Fruit fly (Drosophila melanogaster) whole organism, wandering third instar larva: ENCODE data around the gene Ndc1.

ENCODE experiments used
- Abd-B ChIP-seq: fragments of >200 bp; optimal IDR thresholded peaks from 2 replicates; lab custom pipeline; 2017; ENCODE audit warnings: missing biosample characterization, missing genetic modification characterization
- CG32264 ChIP-seq: fragments of 200-800 bp; sonication (Bioruptor generic); optimal IDR thresholded peaks from 2 replicates; lab custom pipeline; 2016; ENCODE audit warnings: missing biosample characterization, missing genetic modification characterization
- CG9705 ChIP-seq: fragments of 200-800 bp; sonication (Bioruptor generic); optimal IDR thresholded peaks from 2 replicates; lab custom pipeline; 2018; ENCODE audit warnings: missing biosample characterization, mild to moderate bottlenecking, missing genetic modification characterization
- CrebA ChIP-seq: fragments of 200-800 bp; sonication (Bioruptor generic); optimal IDR thresholded peaks from 2 replicates; lab custom pipeline; 2016; ENCODE audit warnings: missing biosample characterization, mild to moderate bottlenecking, missing genetic modification characterization, borderline replicate concordance
- Dfd ChIP-seq: fragments of >200 bp; optimal IDR thresholded peaks from 2 replicates; lab custom pipeline; 2017; ENCODE audit warnings: missing biosample characterization, missing genetic modification characterization
- Dif ChIP-seq: fragments of 200-275, 200-300 bp; sonication (Bioruptor generic); optimal IDR thresholded peaks from 2 replicates; lab custom pipeline; 2018; ENCODE audit warnings: missing biosample characterization, missing genetic modification characterization; ENCODE audit not compliant: partially characterized antibody
- GATAd ChIP-seq: sonication (Bioruptor generic); optimal IDR thresholded peaks from 2 replicates; lab custom pipeline; 2016; ENCODE audit warnings: missing biosample characterization, missing genetic modification characterization
- HLH106 ChIP-seq: fragments of 200-800 bp; optimal IDR thresholded peaks from 3 replicates; lab custom pipeline; 2019; ENCODE audit warnings: missing biosample characterization, mild to moderate bottlenecking, missing genetic modification characterization, moderate library complexity
- Hnf4 ChIP-seq: fragments of 200-800 bp; sonication (Bioruptor generic); optimal IDR thresholded peaks from 2 replicates; lab custom pipeline; 2016; ENCODE audit warnings: missing biosample characterization, mild to moderate bottlenecking, missing genetic modification characterization
- Hr78 ChIP-seq: fragments of >200 bp; optimal IDR thresholded peaks from 2 replicates; lab custom pipeline; 2017; ENCODE audit warnings: missing biosample characterization, missing genetic modification characterization
- Hr83 ChIP-seq: fragments of 200-300 bp; sonication (Bioruptor generic); optimal IDR thresholded peaks from 2 replicates; lab custom pipeline; 2016; ENCODE audit warnings: missing biosample characterization, mild to moderate bottlenecking, missing genetic modification characterization, moderate library complexity; ENCODE audit not compliant: poor library complexity, severe bottlenecking
- Jra ChIP-seq: sonication (Bioruptor generic); optimal IDR thresholded peaks from 2 replicates; lab custom pipeline; 2016; ENCODE audit warnings: missing biosample characterization, missing genetic modification characterization
- Mio ChIP-seq: sonication (Bioruptor generic); optimal IDR thresholded peaks from 2 replicates; lab custom pipeline; 2016; ENCODE audit warnings: missing biosample characterization, missing genetic modification characterization
- Myc ChIP-seq: fragments of >200 bp; optimal IDR thresholded peaks from 2 replicates; lab custom pipeline; 2017
- N ChIP-seq: fragments of >200 bp; optimal IDR thresholded peaks from 2 replicates; lab custom pipeline; 2018; ENCODE audit warnings: missing biosample characterization, missing external identifiers, missing genetic modification characterization
- OdsH ChIP-seq: fragments of 200-800 bp; sonication (Bioruptor generic); optimal IDR thresholded peaks from 2 replicates; lab custom pipeline; 2016; ENCODE audit warnings: missing biosample characterization, mild to moderate bottlenecking, missing genetic modification characterization
- Rel ChIP-seq, 2 experiments: fragments of 200-800 bp; sonication (Bioruptor generic) in 1 of 2; optimal IDR thresholded peaks; 2 replicates in 1 of 2; 3 replicates in 1 of 2; lab custom pipeline; 2016 to 2019; ENCODE audit warnings: mild to moderate bottlenecking in 2 of 2, missing biosample characterization in 2 of 2, missing genetic modification characterization in 2 of 2, moderate library complexity in 1 of 2
- Sp1 ChIP-seq: fragments of 200-800 bp; sonication (Bioruptor generic); optimal IDR thresholded peaks from 3 replicates; lab custom pipeline; 2019; ENCODE audit warnings: missing biosample characterization, mild to moderate bottlenecking, missing genetic modification characterization, moderate library complexity
- Vsx2 ChIP-seq: fragments of 200-300, 225-300 bp; sonication (Bioruptor generic); optimal IDR thresholded peaks from 2 replicates; lab custom pipeline; 2018; ENCODE audit warnings: missing biosample characterization, missing genetic modification characterization; ENCODE audit not compliant: partially characterized antibody
- br ChIP-seq: fragments of 200-800 bp; sonication (Bioruptor generic); optimal IDR thresholded peaks from 2 replicates; lab custom pipeline; 2016; ENCODE audit warnings: missing biosample characterization, missing genetic modification characterization
- dl ChIP-seq, 2 experiments: fragments of 175-275, 200-275 bp in 1 of 2; fragments of 200-275 bp in 1 of 2; sonication (Bioruptor generic); optimal IDR thresholded peaks; lab custom pipeline; 2018; ENCODE audit warnings: mild to moderate bottlenecking in 2 of 2, missing biosample characterization in 2 of 2, missing genetic modification characterization in 2 of 2, moderate library complexity in 2 of 2; ENCODE audit not compliant: partially characterized antibody in 2 of 2, insufficient read depth in 1 of 2
- dmrt93B ChIP-seq: fragments of 200-800 bp; sonication (Bioruptor generic); optimal IDR thresholded peaks from 2 replicates; lab custom pipeline; 2018; ENCODE audit warnings: missing biosample characterization, mild to moderate bottlenecking, missing genetic modification characterization
- ey ChIP-seq: fragments of 200-800 bp; sonication (Bioruptor generic); optimal IDR thresholded peaks from 2 replicates; lab custom pipeline; 2016; ENCODE audit warnings: missing biosample characterization, missing genetic modification characterization
- foxo ChIP-seq, 2 experiments: fragments of 200-800 bp; sonication (Bioruptor generic); optimal IDR thresholded peaks; 2 replicates in 1 of 2; 3 replicates in 1 of 2; lab custom pipeline; 2016 to 2017; ENCODE audit warnings: missing biosample characterization in 2 of 2, missing genetic modification characterization in 2 of 2
- fru ChIP-seq: fragments of 200-800 bp; sonication (Bioruptor generic); optimal IDR thresholded peaks from 3 replicates; lab custom pipeline; 2016; ENCODE audit warnings: missing biosample characterization, mild to moderate bottlenecking, missing genetic modification characterization
- h ChIP-seq: fragments of 200-800 bp; sonication (Bioruptor generic); optimal IDR thresholded peaks from 3 replicates; lab custom pipeline; 2016; ENCODE audit warnings: missing biosample characterization, mild to moderate bottlenecking, missing genetic modification characterization
- lola ChIP-seq: fragments of >200 bp; optimal IDR thresholded peaks from 2 replicates; lab custom pipeline; 2017; ENCODE audit warnings: missing biosample characterization, missing genetic modification characterization
- pan ChIP-seq: fragments of >200 bp; optimal IDR thresholded peaks from 2 replicates; lab custom pipeline; 2017
- psq ChIP-seq: fragments of 200-800 bp; sonication (Bioruptor generic); optimal IDR thresholded peaks from 3 replicates; lab custom pipeline; 2017; ENCODE audit warnings: missing biosample characterization, mild to moderate bottlenecking, missing genetic modification characterization, moderate library complexity
- rgr ChIP-seq: fragments of 200-800 bp; sonication (Bioruptor generic); optimal IDR thresholded peaks from 3 replicates; lab custom pipeline; 2016; ENCODE audit warnings: missing biosample characterization, mild to moderate bottlenecking, missing genetic modification characterization
- sage ChIP-seq: fragments of 200-800 bp; sonication (Bioruptor generic); optimal IDR thresholded peaks from 2 replicates; lab custom pipeline; 2016; ENCODE audit warnings: missing biosample characterization, mild to moderate bottlenecking, missing genetic modification characterization
- sv ChIP-seq: fragments of 200-800 bp; sonication (Bioruptor generic); optimal IDR thresholded peaks from 3 replicates; lab custom pipeline; 2016; ENCODE audit warnings: missing biosample characterization, missing genetic modification characterization
- tai ChIP-seq: sonication (Bioruptor generic); optimal IDR thresholded peaks from 2 replicates; lab custom pipeline; 2016; ENCODE audit warnings: missing biosample characterization, missing genetic modification characterization
- usp ChIP-seq: fragments of >200 bp; optimal IDR thresholded peaks from 2 replicates; lab custom pipeline; 2017; ENCODE audit warnings: missing biosample characterization, missing genetic modification characterization
- woc ChIP-seq: sonication (Bioruptor generic); optimal IDR thresholded peaks from 2 replicates; lab custom pipeline; 2016; ENCODE audit warnings: missing biosample characterization, mild to moderate bottlenecking, missing genetic modification characterization

Gene Ndc1

DNA sequence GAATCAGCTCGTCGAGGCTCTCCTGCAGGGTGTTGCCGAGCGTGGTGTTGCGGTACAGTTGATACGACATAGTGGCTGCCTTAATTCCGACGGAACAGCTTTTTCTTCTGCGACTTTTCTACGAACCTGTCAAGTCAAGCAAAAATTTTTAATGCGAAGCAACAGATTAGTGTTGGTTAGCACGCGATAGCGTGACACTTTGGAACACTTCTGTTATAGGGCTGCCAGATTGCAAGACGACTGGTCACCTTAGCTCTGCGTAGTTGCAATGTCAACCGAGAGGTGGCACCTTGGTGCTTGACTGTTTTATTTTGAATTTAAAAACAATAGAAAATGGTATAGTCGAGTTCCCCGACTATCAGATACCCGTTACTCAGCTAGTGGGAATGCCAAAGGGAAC, 33.3 kb upstream of the Ndc1 start, which contains the start of gene TfIIA-S:
TSS of gene TfIIA-S (minus strand) at position 175 of the 400 bp plus-strand sequence.
- TF ChIP-seq GATAd (GFP tag; lab: Kevin White, UChicago) (peak; percentile 45), Abd-B (GFP tag; lab: Kevin White, UChicago) (no peak), psq (GFP tag; lab: Kevin White, UChicago) (peak; percentile 58), ey (GFP tag; lab: Kevin White, UChicago) (peak; percentile 75), Sp1 (GFP tag; lab: Kevin White, UChicago) (peak; percentile 61), Vsx2 (GFP tag; lab: Kevin White, UChicago) (no peak), woc (GFP tag; lab: Kevin White, UChicago) (no peak), lola (GFP tag; lab: Kevin White, UChicago) (no peak), rgr (GFP tag; lab: Kevin White, UChicago) (peak; percentile 87), HLH106 (tag; lab: Kevin White, UChicago) (peak; percentile 71), Dif (peak; percentile 62), Myc (no peak), tai (GFP tag; lab: Kevin White, UChicago) (no peak), CG9705 (GFP tag; lab: Kevin White, UChicago) (peak; percentile 77), fru (peak; percentile 72), sv (peak; percentile 78), Jra (peak; percentile 57), N (no peak), Rel (GFP tag; optimal IDR thresholded peaks at IDR 0.05; lab: Kevin White, UChicago) (no peak), Rel (tag; optimal IDR thresholded peaks at IDR 0.05; lab: Kevin White, UChicago) (peak; percentile 69), usp (GFP tag; lab: Kevin White, UChicago) (no peak), OdsH (peak; percentile 66), dmrt93B (GFP tag; lab: Kevin White, UChicago) (peak; percentile 58), br (GFP tag; lab: Kevin White, UChicago) (peak; percentile 79), CG32264 (GFP tag; lab: Kevin White, UChicago) (peak; percentile 10), dl (GFP tag; optimal IDR thresholded peaks at IDR 0.05; lab: Kevin White, UChicago; ENCODE audit: insufficient read depth in 1 of 2, partially characterized antibody in 2 of 2) (no peak), foxo (GFP tag; optimal IDR thresholded peaks at IDR 0.05; lab: Kevin White, UChicago) (peak in 1 of 2 experiments; percentile 88), Hr83 (GFP tag; lab: Kevin White, UChicago) (peak; percentile 95), pan (no peak), Mio (GFP tag; lab: Kevin White, UChicago) (peak; percentile 44), h (peak; percentile 83), Hnf4 (GFP tag; lab: Kevin White, UChicago) (no peak), Hr78 (GFP tag; lab: Kevin White, UChicago) (no peak)

DNA sequence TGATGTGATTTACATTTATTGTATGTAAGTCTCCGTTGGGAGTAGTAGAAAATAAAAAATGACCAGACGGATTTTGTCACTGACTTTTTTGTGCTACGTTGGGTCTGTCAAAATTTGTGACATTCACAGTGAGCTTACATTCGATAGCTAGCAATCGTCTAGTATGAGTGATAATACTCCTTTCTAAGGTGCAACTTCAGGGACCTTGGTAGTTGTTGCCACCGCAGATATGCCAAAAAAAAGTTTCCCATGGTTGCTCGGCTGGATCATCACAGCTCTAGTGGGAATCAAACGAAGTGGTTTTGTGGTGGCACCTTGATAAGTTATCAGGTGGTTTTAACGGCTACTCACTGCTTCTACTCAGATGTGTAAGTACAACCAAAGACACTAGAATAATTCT, 30.7 kb upstream of the Ndc1 start, which contains the start of gene tbrd-1:
TSS of gene tbrd-1 (minus strand) at position 101 of the 400 bp plus-strand sequence.
- TF ChIP-seq Hnf4 (GFP tag; lab: Kevin White, UChicago) (no peak), Abd-B (GFP tag; lab: Kevin White, UChicago) (no peak), sv (no peak)

DNA sequence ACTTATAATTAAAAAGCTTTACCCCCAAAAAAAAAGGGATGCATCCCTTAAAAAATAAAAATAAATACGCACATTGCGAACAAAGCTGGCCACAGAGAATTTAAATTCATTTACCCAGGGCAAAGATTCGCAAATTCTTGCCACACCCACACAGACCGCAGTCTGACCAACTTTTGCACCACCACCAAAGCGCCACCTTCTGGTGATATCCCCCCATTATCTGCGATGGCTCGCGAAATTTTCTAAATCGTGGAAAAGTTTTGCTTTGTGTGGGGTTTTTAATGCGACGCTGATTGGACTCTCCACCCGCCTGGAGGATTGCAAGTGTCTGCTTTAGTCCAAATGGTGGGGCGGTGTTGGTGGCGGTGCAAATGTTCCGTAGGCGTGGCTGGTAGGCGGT, 24.1 kb upstream of the Ndc1 start:
- TF ChIP-seq lola (GFP tag; lab: Kevin White, UChicago), result no peak
- TF ChIP-seq pan, result no peak
- TF ChIP-seq h, result no peak
- no peak for TF ChIP-seq woc (GFP tag; lab: Kevin White, UChicago)
- TF ChIP-seq Jra, result no peak
- no peak for TF ChIP-seq Myc
- TF ChIP-seq sage (GFP tag; lab: Kevin White, UChicago), result no peak
- TF ChIP-seq HLH106 (tag; lab: Kevin White, UChicago), result no peak
- TF ChIP-seq CG9705 (GFP tag; lab: Kevin White, UChicago), result no peak
- TF ChIP-seq Dfd (GFP tag; lab: Kevin White, UChicago), result no peak
- no peak for TF ChIP-seq Vsx2 (GFP tag; lab: Kevin White, UChicago)
- no peak for TF ChIP-seq CG32264 (GFP tag; lab: Kevin White, UChicago)
- no peak for TF ChIP-seq GATAd (GFP tag; lab: Kevin White, UChicago)
- no peak for TF ChIP-seq dl (GFP tag; optimal IDR thresholded peaks at IDR 0.05; lab: Kevin White, UChicago; ENCODE audit: insufficient read depth in 1 of 2, partially characterized antibody in 2 of 2)
- TF ChIP-seq dmrt93B (GFP tag; lab: Kevin White, UChicago), result no peak
- TF ChIP-seq fru, result no peak
- no peak for TF ChIP-seq Abd-B (GFP tag; lab: Kevin White, UChicago)
- no peak for TF ChIP-seq Hnf4 (GFP tag; lab: Kevin White, UChicago)
- no peak for TF ChIP-seq Sp1 (GFP tag; lab: Kevin White, UChicago)
- no peak for TF ChIP-seq CrebA (GFP tag; lab: Kevin White, UChicago)
